Worm (Caenorhabditis elegans) whole organism, young adult: ENCODE measurements around the gene ZK177.2.
A peak's percentile ranks its signal among the peaks of the same experiment; 100 is the strongest.

Experiments used
- B0019.2 ChIP-seq: fragments of 200-800 bp; sonication (Bioruptor generic); conservative IDR thresholded peaks from 2 replicates; pipeline ENCODE4 v1.3.6; 2022; ENCODE audit warnings: missing genetic modification reagents, missing genetic modification characterization, missing compliant biosample characterization
- F57C9.4 ChIP-seq: sonication (generic microtip); optimal IDR thresholded peaks from 2 replicates; lab custom pipeline; 2017; ENCODE audit warnings: mild to moderate bottlenecking, missing genetic modification characterization, missing compliant biosample characterization
- T26A5.8 ChIP-seq: sonication (generic microtip); optimal IDR thresholded peaks from 2 replicates; lab custom pipeline; 2016; ENCODE audit warnings: missing genetic modification characterization, missing compliant biosample characterization
- akir-1 ChIP-seq: fragments of 200-800 bp; sonication (Bioruptor generic); optimal IDR thresholded peaks from 2 replicates; lab custom pipeline; 2018; ENCODE audit warnings: mild to moderate bottlenecking, missing genetic modification characterization, moderate library complexity, missing compliant biosample characterization
- attf-5 ChIP-seq: fragments of 200-800 bp; sonication (Bioruptor generic); optimal IDR thresholded peaks from 2 replicates; lab custom pipeline; 2018; ENCODE audit warnings: mild to moderate bottlenecking, missing genetic modification characterization, missing compliant biosample characterization
- attf-6 ChIP-seq: fragments of 200-800 bp; sonication (Bioruptor generic); IDR thresholded peaks from 2 replicates; pipeline ENCODE4 v1.3.6; 2022; ENCODE audit warnings: missing genetic modification reagents, missing genetic modification characterization, missing compliant biosample characterization
- cebp-2 ChIP-seq: fragments of 200-800 bp; sonication (Bioruptor generic); IDR thresholded peaks from 2 replicates; pipeline ENCODE4 v1.3.6; 2022; ENCODE audit warnings: missing genetic modification characterization, missing compliant biosample characterization
- ceh-100 ChIP-seq: fragments of 200-800 bp; sonication (Bioruptor generic); IDR thresholded peaks from 2 replicates; pipeline ENCODE4 v1.3.6; 2022; ENCODE audit warnings: missing genetic modification reagents, missing genetic modification characterization, missing compliant biosample characterization
- chd-7 ChIP-seq: sonication (generic microtip); optimal IDR thresholded peaks from 2 replicates; lab custom pipeline; 2016; ENCODE audit warnings: mild to moderate bottlenecking, missing genetic modification characterization, moderate library complexity, missing compliant biosample characterization
- dpff-1 ChIP-seq: sonication (generic microtip); optimal IDR thresholded peaks from 2 replicates; lab custom pipeline; 2017; ENCODE audit warnings: mild to moderate bottlenecking, missing genetic modification characterization, missing compliant biosample characterization
- egrh-3 ChIP-seq: fragments of 200-800 bp; sonication (Bioruptor generic); IDR thresholded peaks from 2 replicates; pipeline ENCODE4 v1.3.6; 2022; ENCODE audit warnings: missing genetic modification reagents, missing genetic modification characterization, missing compliant biosample characterization
- gei-17 ChIP-seq: fragments of 200-800 bp; sonication (Bioruptor generic); optimal IDR thresholded peaks from 2 replicates; lab custom pipeline; 2018; ENCODE audit warnings: mild to moderate bottlenecking, missing genetic modification characterization, missing compliant biosample characterization
- hmg-1.2 ChIP-seq: fragments of 200-800 bp; sonication (Bioruptor generic); IDR thresholded peaks from 2 replicates; pipeline ENCODE4 v1.3.6; 2022; ENCODE audit warnings: missing genetic modification reagents, missing genetic modification characterization, missing compliant biosample characterization
- lin-26 ChIP-seq: fragments of 200-800 bp; sonication (Bioruptor generic); IDR thresholded peaks from 2 replicates; pipeline ENCODE4 v1.3.6; 2022; ENCODE audit warnings: missing genetic modification reagents, missing genetic modification characterization, missing compliant biosample characterization
- lin-54 ChIP-seq: fragments of 200-800 bp; sonication (Bioruptor generic); optimal IDR thresholded peaks from 2 replicates; lab custom pipeline; 2018; ENCODE audit warnings: mild to moderate bottlenecking, missing genetic modification characterization, missing compliant biosample characterization
- lsl-1 ChIP-seq: fragments of 200-800 bp; sonication (Bioruptor generic); optimal IDR thresholded peaks from 2 replicates; lab custom pipeline; 2018; ENCODE audit warnings: mild to moderate bottlenecking, missing genetic modification characterization, moderate library complexity, missing compliant biosample characterization
- nfyb-1 ChIP-seq: fragments of 200-800 bp; sonication (Bioruptor generic); IDR thresholded peaks from 2 replicates; pipeline ENCODE4 v1.3.6; 2022; ENCODE audit warnings: missing genetic modification reagents, missing genetic modification characterization, missing compliant biosample characterization
- nhr-80 ChIP-seq: sonication (generic microtip); optimal IDR thresholded peaks from 2 replicates; lab custom pipeline; 2016; ENCODE audit warnings: missing genetic modification characterization, missing compliant biosample characterization
- pbrm-1 ChIP-seq: fragments of 200-800 bp; sonication (Bioruptor generic); IDR thresholded peaks from 2 replicates; pipeline ENCODE4 v1.3.6; 2022; ENCODE audit warnings: missing genetic modification reagents, missing genetic modification characterization, missing compliant biosample characterization
- rcor-1 ChIP-seq: fragments of 200-800 bp; sonication (Bioruptor generic); IDR thresholded peaks from 2 replicates; pipeline ENCODE4 v1.3.6; 2022; ENCODE audit warnings: missing genetic modification reagents, missing genetic modification characterization, missing compliant biosample characterization
- sdz-38 ChIP-seq: sonication (generic microtip); optimal IDR thresholded peaks from 2 replicates; lab custom pipeline; 2016; ENCODE audit warnings: missing genotype, missing genetic modification characterization, missing compliant biosample characterization
- sea-2 ChIP-seq: fragments of 200-800 bp; sonication (Bioruptor generic); IDR thresholded peaks from 2 replicates; pipeline ENCODE4 v1.3.6; 2022; ENCODE audit warnings: missing genetic modification characterization, missing compliant biosample characterization
- snpc-1.1 ChIP-seq: sonication (generic microtip); optimal IDR thresholded peaks from 2 replicates; lab custom pipeline; 2017; ENCODE audit warnings: missing genetic modification characterization, mild to moderate bottlenecking, missing compliant biosample characterization, antibody characterized with exemption, moderate library complexity, missing genotype, missing genetic modification reagents; ENCODE audit not compliant: insufficient read depth
- snpc-4 ChIP-seq, 5 experiments: fragments of 150-350 bp in 1 of 5; sonication (generic microtip) in 4 of 5; optimal IDR thresholded peaks; 2 replicates each; lab custom pipeline; 2014 to 2018; ENCODE audit warnings: missing genetic modification characterization in 5 of 5, missing biosample characterization in 3 of 5, antibody characterized with exemption in 2 of 5, mild to moderate bottlenecking in 2 of 5, missing compliant biosample characterization in 2 of 5, missing genotype in 2 of 5, moderate library complexity in 2 of 5, missing genetic modification reagents in 1 of 5
- ztf-3 ChIP-seq: fragments of 200-800 bp; sonication (Bioruptor generic); optimal IDR thresholded peaks from 2 replicates; lab custom pipeline; 2018; ENCODE audit warnings: mild to moderate bottlenecking, missing genetic modification characterization, missing compliant biosample characterization

The ZK177.2 gene

DNA sequence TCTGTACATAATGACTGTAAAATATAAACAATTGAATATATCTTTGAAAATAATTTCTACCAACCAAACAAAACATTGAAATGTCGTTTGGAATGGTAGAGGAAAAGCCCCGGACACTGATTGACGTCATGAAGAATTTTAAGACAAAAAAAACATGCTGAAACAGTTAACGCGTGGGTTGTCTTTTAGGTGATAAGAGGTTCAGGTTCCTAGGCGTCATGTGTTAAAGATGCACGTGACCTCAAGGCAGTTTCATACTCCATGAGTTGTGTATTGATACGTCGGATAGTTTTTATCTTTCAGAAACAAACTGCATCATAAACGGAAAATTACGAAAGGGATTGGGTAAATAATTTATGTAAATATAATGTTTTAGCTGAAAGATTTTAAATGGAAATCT is 38.1 kb downstream of the ZK177.2 start:
- no peak for TF ChIP-seq dpff-1 (tag; lab: Kevin White, UChicago)
- no peak for TF ChIP-seq snpc-4 (GFP tag; optimal IDR thresholded peaks at IDR 0.05; lab: Kevin White, UChicago)
- peak in 1 of 4 experiments; percentile 7 for TF ChIP-seq snpc-4 (tag; optimal IDR thresholded peaks at IDR 0.05; lab: Kevin White, UChicago)
- no peak for TF ChIP-seq sea-2 (GFP tag; lab: Robert Waterston, UW)
- peak; percentile 55 for TF ChIP-seq nhr-80
- no peak for TF ChIP-seq ceh-100

DNA sequence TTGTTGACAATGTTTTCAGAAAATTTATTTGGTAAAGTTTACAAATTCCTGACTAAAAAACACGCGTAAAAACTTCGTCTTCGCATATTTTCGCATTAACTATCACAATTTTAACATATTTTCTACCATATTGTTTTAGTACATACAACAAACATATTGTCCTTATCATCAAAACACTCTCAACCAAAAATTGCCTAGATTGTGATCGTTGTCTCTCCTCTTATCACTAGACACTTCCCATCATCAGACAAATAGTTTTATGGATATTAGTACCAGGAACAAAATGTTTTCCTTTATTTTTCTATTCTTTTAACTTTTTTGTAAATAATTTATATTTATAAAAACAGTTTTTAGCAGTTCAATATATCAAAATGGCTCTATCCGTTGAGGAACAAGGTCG is 42.4 kb downstream of the ZK177.2 start, which contains the start of gene C17C3.3:
TSS of gene C17C3.3 (plus strand) at position 346 of the 400 bp plus-strand sequence.
- TF ChIP-seq attf-5 (GFP tag; lab: Kevin White, UChicago) (no peak), F57C9.4 (tag; lab: Kevin White, UChicago) (no peak), rcor-1 (GFP tag; lab: Robert Waterston, UW) (no peak), chd-7 (tag; lab: Kevin White, UChicago) (no peak), egrh-3 (GFP tag; lab: Robert Waterston, UW) (no peak), gei-17 (GFP tag; lab: Kevin White, UChicago) (no peak), T26A5.8 (tag; lab: Kevin White, UChicago) (no peak), sdz-38 (tag; lab: Kevin White, UChicago) (no peak), nfyb-1 (no peak), attf-6 (GFP tag; lab: Robert Waterston, UW) (no peak), akir-1 (GFP tag; lab: Kevin White, UChicago) (no peak), B0019.2 (GFP tag; lab: Robert Waterston, UW) (no peak), lsl-1 (no peak), lin-54 (no peak)
- TF ChIP-seq, all 124 proteins: peak for 0

DNA sequence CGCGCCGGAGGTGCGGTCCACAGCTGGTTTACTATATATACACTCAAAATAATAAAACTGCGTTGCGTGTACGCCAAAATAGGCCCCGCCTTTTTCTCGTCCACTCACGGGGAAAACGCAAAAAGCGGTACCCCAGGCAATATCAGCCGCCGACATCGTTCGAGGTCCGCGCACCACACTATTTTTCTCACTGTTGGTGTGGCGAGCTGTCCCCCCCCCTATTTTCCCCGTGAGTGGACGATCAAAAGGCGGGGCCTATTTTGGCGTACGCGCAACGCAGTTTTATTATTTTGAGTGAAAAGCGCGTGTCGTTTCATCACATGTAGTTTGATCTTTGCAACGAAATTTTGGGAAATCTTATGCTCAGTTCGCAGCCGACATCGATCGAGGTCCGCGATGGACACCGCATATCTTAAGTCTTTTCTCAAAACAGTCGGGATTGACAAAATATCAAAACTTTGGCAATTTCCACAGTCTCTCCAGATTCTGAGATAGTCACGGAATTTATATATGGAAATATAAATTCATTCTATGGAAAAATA is 46.1 kb downstream of the ZK177.2 start:
- TF ChIP-seq ztf-3 (GFP tag; lab: Kevin White, UChicago) (no peak), snpc-1.1 (tag; lab: Kevin White, UChicago) (peak; percentile 80), nfyb-1 (0 out of 2 replicates have a peak, but pooled peaks have one; percentile 41), lin-26 (0 out of 2 replicates have a peak, but pooled peaks have one; percentile 56), sdz-38 (tag; lab: Kevin White, UChicago) (no peak), attf-6 (GFP tag; lab: Robert Waterston, UW) (peak; percentile 82; the same call in 1 of the 2 replicates), pbrm-1 (GFP tag; lab: Robert Waterston, UW) (peak; percentile 72; the same call in 1 of the 2 replicates), snpc-4 (GFP tag; optimal IDR thresholded peaks at IDR 0.05; lab: Kevin White, UChicago) (no peak), snpc-4 (tag; optimal IDR thresholded peaks at IDR 0.05; lab: Kevin White, UChicago) (peak in 2 of 4 experiments; percentile 75 to 91), cebp-2 (GFP tag; lab: Robert Waterston, UW) (0 out of 2 replicates have a peak, but pooled peaks have one; percentile 50), hmg-1.2 (GFP tag; lab: Robert Waterston, UW) (peak; percentile 74)
